Worm (Caenorhabditis elegans) whole organism, midembryonic: Measurements from ENCODE around the gene str-256.

Experiments
- cog-1 ChIP-seq: sonication (generic microtip); optimal IDR thresholded peaks from 2 replicates; lab custom pipeline; 2016; ENCODE audit warnings: missing genetic modification characterization, missing compliant biosample characterization
- med-1 ChIP-seq: sonication (generic microtip); optimal IDR thresholded peaks from 2 replicates; lab custom pipeline; 2017; ENCODE audit warnings: missing genetic modification characterization, mild to moderate bottlenecking, missing compliant biosample characterization, antibody characterized with exemption, missing genetic modification reagents; ENCODE audit not compliant: insufficient read depth
- tab-1 ChIP-seq: fragments of 200-800 bp; sonication (Bioruptor generic); IDR thresholded peaks from 2 replicates; pipeline ENCODE4 v1.3.6; 2022; ENCODE audit warnings: missing genetic modification characterization, missing compliant biosample characterization
- ztf-29 ChIP-seq: fragments of 200-800 bp; sonication (Bioruptor generic); IDR thresholded peaks from 2 replicates; pipeline ENCODE4 v1.3.6; 2022; ENCODE audit warnings: missing genetic modification reagents, missing genetic modification characterization, missing compliant biosample characterization

DNA sequence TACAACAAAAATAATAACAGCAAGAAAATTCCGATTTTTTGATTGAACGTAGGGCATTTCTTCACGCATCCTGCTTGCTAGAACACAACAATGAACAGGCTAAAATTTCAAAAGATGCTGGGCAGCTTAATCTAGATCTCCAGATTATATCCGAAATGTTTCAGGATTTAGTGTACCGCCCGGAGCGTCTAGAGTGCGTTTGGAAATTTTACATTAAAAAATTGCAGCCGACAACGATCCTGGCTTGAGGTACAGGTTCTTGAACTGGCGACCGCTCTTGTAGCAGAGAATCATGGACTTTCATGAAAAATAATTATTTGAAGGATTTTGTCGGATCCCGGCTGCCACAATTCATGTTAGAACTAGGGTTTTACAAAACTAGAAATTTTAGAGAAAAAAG lies 46.9 kb upstream of the str-256 start, which contains the start of gene C14C6.6:
- TF ChIP-seq tab-1 (no peak), cog-1 (tag; lab: Kevin White, UChicago) (no peak), med-1 (GFP tag; lab: Kevin White, UChicago) (no peak), ztf-29 (GFP tag; lab: Robert Waterston, UW) (no peak)
